Fruit fly (Drosophila melanogaster) Kc167 (cell line): ENCODE results near the gene scrt.

Experiments
- Myc ChIP-seq: fragments of >200 bp; optimal IDR thresholded peaks from 2 replicates; lab custom pipeline; 2017; ENCODE audit warnings: missing external identifiers
- Sin3A ChIP-seq: fragments of >200 bp; optimal IDR thresholded peaks from 2 replicates; lab custom pipeline; 2018; ENCODE audit warnings: missing external identifiers
- h ChIP-seq: fragments of >200 bp; optimal IDR thresholded peaks from 3 replicates; lab custom pipeline; 2018; ENCODE audit warnings: missing external identifiers
- insv ChIP-seq: fragments of >200 bp; optimal IDR thresholded peaks from 3 replicates; lab custom pipeline; 2018; ENCODE audit warnings: missing external identifiers
- psq ChIP-seq: fragments of >200 bp; optimal IDR thresholded peaks from 2 replicates; lab custom pipeline; 2017; ENCODE audit warnings: missing external identifiers
- ttk ChIP-seq: sonication (Bioruptor generic); optimal IDR thresholded peaks from 2 replicates; lab custom pipeline; 2017; ENCODE audit warnings: missing external identifiers

The scrt gene

DNA sequence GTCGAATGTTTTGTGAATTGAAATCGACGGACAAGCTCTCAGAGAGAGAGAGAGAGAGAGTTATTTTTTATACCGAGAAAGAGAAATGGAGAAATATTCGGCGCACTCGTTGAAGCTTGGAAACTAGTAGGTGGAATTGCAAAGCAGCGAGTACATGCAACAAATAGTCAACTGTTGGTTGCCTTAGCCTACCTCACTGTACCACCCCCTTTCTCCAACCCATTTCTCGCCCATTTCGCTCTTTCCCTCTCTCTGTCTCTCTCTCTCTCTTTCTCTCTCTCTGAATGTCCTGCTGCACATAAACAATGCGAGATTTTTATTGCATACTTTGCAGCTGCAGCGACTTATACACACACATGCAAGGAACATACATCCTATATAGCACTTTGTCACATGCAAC, 19.7 kb upstream of the scrt start:
- TF ChIP-seq ttk: no peak

DNA sequence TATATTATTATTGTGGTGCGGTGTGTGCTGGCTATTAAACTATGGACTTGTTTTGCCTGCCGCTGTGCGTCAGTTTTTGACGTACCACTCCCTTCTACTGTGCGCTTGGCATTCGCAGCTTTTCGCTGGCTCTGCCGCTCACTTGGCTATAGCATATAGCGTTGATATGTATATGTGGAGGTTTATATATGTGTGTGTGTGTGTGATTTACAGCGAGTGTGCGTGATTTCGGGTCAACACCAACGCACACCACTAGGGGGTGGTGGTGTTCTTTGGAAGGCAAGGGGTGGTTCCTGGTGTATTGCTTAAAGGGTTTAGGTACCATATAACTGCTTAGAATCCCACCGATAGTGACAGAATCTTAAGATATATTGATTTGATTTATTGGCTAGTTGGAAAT, 19.0 kb upstream of the scrt start, which contains the start of gene CG12605:
CG12605 (minus strand) TSS at position 101 of the 400 bp plus-strand sequence.
- TF ChIP-seq ttk (no peak), Myc (lab: Kevin White, UChicago) (no peak), h (lab: Kevin White, UChicago) (no peak), Sin3A (lab: Kevin White, UChicago) (no peak), insv (lab: Kevin White, UChicago) (no peak), psq (lab: Kevin White, UChicago) (no peak)

dm6 chr3L:3965102-3965501, 18.6 kb upstream of the scrt start:
- no peak for TF ChIP-seq ttk
- no peak for TF ChIP-seq h (lab: Kevin White, UChicago)
- no peak for TF ChIP-seq Sin3A (lab: Kevin White, UChicago)
- no peak for TF ChIP-seq insv (lab: Kevin White, UChicago)
- no peak for TF ChIP-seq Myc (lab: Kevin White, UChicago)
- TF ChIP-seq psq (lab: Kevin White, UChicago): no peak

dm6 chr3L:3970372-3971031, 13.2 kb upstream of the scrt start:
- TF ChIP-seq h (lab: Kevin White, UChicago): no peak
- no peak for TF ChIP-seq insv (lab: Kevin White, UChicago)
- TF ChIP-seq Myc (lab: Kevin White, UChicago): no peak
- no peak for TF ChIP-seq ttk
- no peak for TF ChIP-seq Sin3A (lab: Kevin White, UChicago)
- no peak for TF ChIP-seq psq (lab: Kevin White, UChicago)

- TF ChIP-seq Myc (lab: Kevin White, UChicago) (no peak), h (lab: Kevin White, UChicago) (no peak), psq (lab: Kevin White, UChicago) (no peak), Sin3A (lab: Kevin White, UChicago) (no peak), ttk (no peak), insv (lab: Kevin White, UChicago) (no peak)
Measured at dm6 chr3L:3972599-3972998, 11.1 kb upstream of the scrt start, which contains the start of gene CG43915. TSS of gene CG43915 (plus strand) at chr3L:3972899.

dm6 chr3L:3976438-3976837, 7.3 kb upstream of the scrt start:
- TF ChIP-seq Sin3A (lab: Kevin White, UChicago) (no peak), h (lab: Kevin White, UChicago) (no peak), psq (lab: Kevin White, UChicago) (no peak), insv (lab: Kevin White, UChicago) (no peak), Myc (lab: Kevin White, UChicago) (no peak)

dm6 chr3L:3977622-3978355, 5.9 kb upstream of the scrt start:
- TF ChIP-seq h (lab: Kevin White, UChicago) (no peak), ttk (no peak), Myc (lab: Kevin White, UChicago) (no peak), psq (lab: Kevin White, UChicago) (no peak), insv (lab: Kevin White, UChicago) (no peak), Sin3A (lab: Kevin White, UChicago) (no peak)

- TF ChIP-seq Myc (lab: Kevin White, UChicago) (no peak), Sin3A (lab: Kevin White, UChicago) (no peak), insv (lab: Kevin White, UChicago) (no peak), psq (lab: Kevin White, UChicago) (no peak)
Measured at dm6 chr3L:3978762-3979516, 4.8 kb upstream of the scrt start.

dm6 chr3L:3980027-3980426, 3.7 kb upstream of the scrt start:
- no peak for TF ChIP-seq psq (lab: Kevin White, UChicago)
- no peak for TF ChIP-seq h (lab: Kevin White, UChicago)
- no peak for TF ChIP-seq Myc (lab: Kevin White, UChicago)

DNA sequence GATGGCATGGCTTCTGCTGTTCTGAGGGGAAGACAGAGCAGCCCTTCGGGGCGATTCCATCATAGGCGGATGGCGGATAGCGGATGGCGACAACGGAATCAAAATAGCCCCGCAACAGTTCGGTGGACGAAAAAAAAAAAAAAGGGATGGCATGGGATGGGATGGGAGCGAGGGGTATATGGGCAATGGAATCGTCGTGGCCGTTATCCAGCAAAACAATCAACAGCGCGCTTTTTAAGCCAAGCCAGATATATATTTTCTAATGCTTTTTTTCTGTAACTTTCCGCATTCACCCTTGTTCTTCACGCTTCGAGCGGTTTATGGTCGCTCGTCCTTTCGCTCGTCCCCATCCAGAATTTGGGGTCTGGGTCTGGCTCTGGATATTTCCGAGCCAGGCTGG, 11.9 kb downstream of the scrt start:
- TF ChIP-seq ttk: no peak
- no peak for TF ChIP-seq insv (lab: Kevin White, UChicago)
- TF ChIP-seq Sin3A (lab: Kevin White, UChicago): no peak

dm6 chr3L:4000711-4001110, 17.0 kb downstream of the scrt start:
- TF ChIP-seq h (lab: Kevin White, UChicago) (no peak), Sin3A (lab: Kevin White, UChicago) (no peak), ttk (no peak), psq (lab: Kevin White, UChicago) (no peak), insv (lab: Kevin White, UChicago) (no peak), Myc (lab: Kevin White, UChicago) (no peak)

DNA sequence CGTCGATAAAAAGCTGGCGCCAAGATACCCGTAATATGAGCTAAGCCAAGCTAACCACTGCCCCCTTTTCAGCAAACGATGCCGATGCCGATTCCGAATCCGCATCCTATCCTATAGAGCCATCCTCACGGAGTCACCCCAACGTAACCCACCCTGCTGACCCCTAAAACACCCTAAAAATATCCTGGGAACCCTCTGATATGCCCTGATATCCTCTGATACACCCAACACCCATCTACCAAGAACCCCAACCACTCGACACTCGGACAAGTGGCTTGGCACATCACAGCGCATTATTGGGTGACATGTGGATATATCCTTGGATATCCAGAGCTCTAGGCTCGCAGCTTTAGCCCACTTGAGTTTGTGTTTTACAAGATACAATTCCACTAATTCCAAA, 17.8 kb downstream of the scrt start:
- no peak for TF ChIP-seq Myc (lab: Kevin White, UChicago)
- no peak for TF ChIP-seq insv (lab: Kevin White, UChicago)
- no peak for TF ChIP-seq h (lab: Kevin White, UChicago)
- no peak for TF ChIP-seq ttk
- no peak for TF ChIP-seq Sin3A (lab: Kevin White, UChicago)
